Fruit fly (Drosophila melanogaster): Measurements from ENCODE around the gene CG33061.

DNA sequence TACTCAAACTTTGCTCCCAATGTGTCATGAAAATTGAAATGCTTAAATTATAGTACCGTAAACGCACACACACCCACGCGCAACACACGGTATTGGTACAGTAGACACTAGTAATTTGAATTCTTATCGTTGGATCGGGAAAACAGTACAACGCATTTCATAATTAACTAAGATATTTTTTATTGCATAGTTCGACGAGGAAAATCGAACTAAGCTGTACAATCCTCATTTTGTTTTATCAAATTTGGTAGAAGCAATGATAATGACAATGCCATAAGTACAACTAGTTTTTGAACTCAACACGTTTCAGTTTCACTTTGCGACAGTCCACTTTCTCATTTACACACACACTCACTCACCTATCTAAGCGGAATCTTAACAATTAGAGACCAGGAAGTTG lies 51.2 kb downstream of the CG33061 start:
- TF ChIP-seq CG9139 (GFP tag; optimal IDR thresholded peaks at IDR 0.05) (no peak), CG15336 (GFP tag; IDR thresholded peaks at IDR 0.05) (no peak), CG11294 (GFP tag; IDR thresholded peaks at IDR 0.05) (no peak), lz (GFP tag; optimal IDR thresholded peaks at IDR 0.05) (no peak), CG6854 (GFP tag; optimal IDR thresholded peaks at IDR 0.05) (no peak), eg (GFP tag; IDR thresholded peaks at IDR 0.05) (no peak), CG11762 (GFP tag; optimal IDR thresholded peaks at IDR 0.05; ENCODE audit: insufficient read depth) (no peak), Blimp-1 (GFP tag; optimal IDR thresholded peaks at IDR 0.05) (no peak), Hr38 (GFP tag; optimal IDR thresholded peaks at IDR 0.05) (no peak)
